Worm (Caenorhabditis elegans) whole organism, L4/young adult: ENCODE data around the gene fbxa-64.

ENCODE experiments used
- W03F9.2 ChIP-seq: fragments of 150-350 bp; optimal IDR thresholded peaks from 2 replicates; lab custom pipeline; 2014; ENCODE audit warnings: missing biosample characterization, missing genetic modification characterization
- dao-5 ChIP-seq: sonication (generic microtip); optimal IDR thresholded peaks from 2 replicates; lab custom pipeline; 2016; ENCODE audit warnings: missing genotype, missing genetic modification characterization, moderate library complexity, missing compliant biosample characterization
- him-1 ChIP-seq: sonication (generic microtip); optimal IDR thresholded peaks from 2 replicates; lab custom pipeline; 2016; ENCODE audit warnings: missing genotype, missing genetic modification reagents, missing genetic modification characterization, missing compliant biosample characterization

DNA sequence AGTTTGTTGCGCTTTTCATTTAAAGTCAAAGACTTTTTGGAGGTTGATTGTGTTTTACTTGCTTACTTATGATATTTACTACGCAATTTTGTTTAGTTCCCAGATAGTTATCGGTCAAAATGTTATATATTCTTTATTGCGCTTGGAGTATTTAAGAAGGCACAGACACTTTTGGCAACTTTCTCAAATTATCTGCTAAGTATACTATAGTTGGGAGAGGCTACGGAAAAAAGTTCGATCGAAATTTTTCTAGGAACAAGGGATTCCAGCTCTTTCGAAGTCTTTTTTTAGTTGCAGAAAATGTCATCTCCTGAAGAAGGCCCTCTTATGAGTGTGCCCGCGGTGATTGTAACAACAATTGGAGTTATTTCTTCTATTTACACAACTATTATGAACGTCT is 17.9 kb downstream of the fbxa-64 start, which contains the start of gene srbc-5:
- TF ChIP-seq him-1 (tag; lab: Kevin White, UChicago) (no peak), W03F9.2 (no peak), dao-5 (tag; lab: Kevin White, UChicago) (no peak)
